Worm (Caenorhabditis elegans): ENCODE results near the gene srh-166.
"Not testable (repeated sequence)": the region's sequence is repeated elsewhere in the genome, so short reads cannot be mapped to it uniquely, and the experiment has no call there.

Gene srh-166

DNA sequence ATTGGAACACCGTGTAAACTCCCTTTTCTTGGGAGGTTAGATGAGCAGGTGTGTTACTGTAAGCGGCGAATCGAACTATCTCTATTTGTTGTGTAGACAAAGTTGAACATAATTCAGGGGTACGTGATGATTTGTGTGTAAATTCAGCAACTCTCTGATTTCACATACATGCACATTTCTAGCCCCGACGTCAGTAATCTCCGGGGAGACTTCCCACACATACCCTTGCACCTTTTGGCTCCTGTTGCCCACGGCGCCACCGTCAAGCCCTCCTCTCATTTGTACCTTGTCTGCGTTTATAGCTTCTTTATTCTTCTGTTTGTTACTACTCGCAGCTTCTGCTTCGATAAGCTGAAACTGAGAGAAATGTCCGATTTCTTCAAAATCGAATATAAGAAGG, 6.7 kb downstream of the srh-166 start, which contains the start of gene Y38H6C.25:
Y38H6C.25 (plus strand) TSS at position 301 of the 400 bp plus-strand sequence.
- TF ChIP-seq ztf-11 (tag; optimal IDR thresholded peaks at IDR 0.05) (no peak), fkh-10 (GFP tag; optimal IDR thresholded peaks at IDR 0.05) (no peak), aly-2 (tag; optimal IDR thresholded peaks at IDR 0.05) (no peak), zag-1 (tag; optimal IDR thresholded peaks at IDR 0.05) (no peak), mml-1 (tag; optimal IDR thresholded peaks at IDR 0.05) (no peak), lsy-12 (tag; optimal IDR thresholded peaks at IDR 0.05) (no peak), skn-1 (tag; optimal IDR thresholded peaks at IDR 0.05) (no peak), nhr-77 (tag; optimal IDR thresholded peaks at IDR 0.05) (no peak), R02D3.7 (tag; optimal IDR thresholded peaks at IDR 0.05) (no peak), daf-12 (tag; optimal IDR thresholded peaks at IDR 0.05) (no peak), nhr-23 (tag; optimal IDR thresholded peaks at IDR 0.05) (no peak), tbx-2 (tag; optimal IDR thresholded peaks at IDR 0.05) (no peak), ama-1 (optimal IDR thresholded peaks at IDR 0.05) (no peak), lin-39 (tag; optimal IDR thresholded peaks at IDR 0.05) (no peak), nhr-12 (tag; optimal IDR thresholded peaks at IDR 0.05) (no peak), nhr-67 (tag; optimal IDR thresholded peaks at IDR 0.05) (no peak), fos-1 (tag; optimal IDR thresholded peaks at IDR 0.05) (no peak), elt-1 (tag; optimal IDR thresholded peaks at IDR 0.05) (no peak)

DNA sequence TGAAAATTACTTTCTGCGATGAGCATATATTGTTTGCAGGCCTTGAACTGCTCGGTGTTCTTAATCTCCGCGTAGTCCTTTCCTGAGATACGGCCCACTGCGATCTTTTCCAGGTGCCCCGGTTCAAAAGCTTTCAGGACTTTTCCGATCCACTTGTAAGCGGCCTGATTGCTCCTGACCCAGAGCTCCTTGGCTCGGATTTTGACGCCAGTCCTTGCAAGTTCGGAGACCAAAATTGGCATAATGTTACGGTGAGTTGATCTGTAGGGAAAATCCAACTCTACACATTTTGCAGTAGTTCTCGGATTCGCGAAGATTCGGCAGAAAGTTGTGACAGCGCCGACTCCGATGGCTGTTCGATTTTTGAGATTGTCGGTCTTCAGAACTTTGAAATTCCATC, 8.7 kb downstream of the srh-166 start:
- TF ChIP-seq nhr-76 (tag; optimal IDR thresholded peaks at IDR 0.05) (no peak), unc-39 (tag; optimal IDR thresholded peaks at IDR 0.05) (no peak), mml-1 (tag; optimal IDR thresholded peaks at IDR 0.05) (no peak), tbx-2 (tag; optimal IDR thresholded peaks at IDR 0.05) (no peak), pha-4 (tag; optimal IDR thresholded peaks at IDR 0.05) (no peak), nhr-43 (tag; optimal IDR thresholded peaks at IDR 0.05; ENCODE audit: poor library complexity, severe bottlenecking) (no peak), lin-15B (tag; optimal IDR thresholded peaks at IDR 0.05) (no peak), ceh-9 (tag; optimal IDR thresholded peaks at IDR 0.05) (no peak), ceh-16 (tag; optimal IDR thresholded peaks at IDR 0.05) (no peak), skn-1 (tag; optimal IDR thresholded peaks at IDR 0.05) (no peak), nhr-77 (tag; optimal IDR thresholded peaks at IDR 0.05) (no peak), ztf-11 (tag; optimal IDR thresholded peaks at IDR 0.05) (no peak), unc-62 (GFP tag; optimal IDR thresholded peaks at IDR 0.05) (no peak), eor-1 (tag; optimal IDR thresholded peaks at IDR 0.05) (no peak), egl-27 (tag; optimal IDR thresholded peaks at IDR 0.05) (no peak), nhr-67 (tag; optimal IDR thresholded peaks at IDR 0.05) (no peak), hmg-11 (tag; optimal IDR thresholded peaks at IDR 0.05) (no peak), lin-39 (tag; optimal IDR thresholded peaks at IDR 0.05) (no peak)

DNA sequence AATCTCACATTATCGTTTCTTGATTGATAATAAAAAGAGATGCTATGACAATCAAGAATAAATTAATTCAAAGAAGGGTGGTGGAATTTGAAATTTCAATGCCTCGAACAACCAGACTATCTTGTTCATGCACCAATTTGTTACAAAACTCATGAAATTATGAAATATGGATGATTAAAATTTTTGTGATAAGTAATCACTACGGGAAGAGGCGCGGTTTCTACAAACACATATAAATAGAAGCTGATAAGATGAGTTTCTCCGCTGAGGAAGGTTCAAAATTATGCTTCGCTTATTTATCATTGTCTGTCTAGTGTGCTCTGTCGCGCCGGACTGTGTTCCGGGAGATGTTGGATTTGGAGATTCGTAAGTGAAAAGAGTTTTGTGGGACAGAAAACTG, 11.2 kb downstream of the srh-166 start:
- TF ChIP-seq elt-2 (tag; optimal IDR thresholded peaks at IDR 0.05) (peak; percentile 58), R02D3.7 (tag; optimal IDR thresholded peaks at IDR 0.05) (no peak)

DNA sequence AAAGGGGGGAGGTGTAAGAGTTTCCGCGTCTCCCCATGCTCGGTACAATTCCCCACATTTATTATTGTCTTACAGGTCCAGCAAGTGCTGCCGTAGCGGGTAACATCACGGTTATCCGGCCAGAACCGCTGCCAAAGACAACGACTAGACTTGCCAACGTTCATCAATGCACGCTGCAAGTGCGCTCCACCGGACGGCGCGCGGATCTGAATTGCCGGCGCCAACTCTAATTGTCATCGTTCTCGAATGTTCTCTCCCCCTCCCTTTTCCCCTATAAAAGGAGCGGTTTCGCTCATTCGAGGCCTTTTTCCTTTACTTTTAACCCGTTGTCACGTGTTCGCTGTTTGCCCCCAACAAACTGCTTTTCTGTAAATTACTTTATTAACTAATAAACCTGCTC, 12.0 kb downstream of the srh-166 start, which contains the start of gene Y38H6C.8:
Y38H6C.8 (plus strand) TSS at position 301 of the 400 bp plus-strand sequence.
- TF ChIP-seq nhr-28, elt-3, R02D3.7 (tag; optimal IDR thresholded peaks at IDR 0.05): not testable (repeated sequence)

- TF ChIP-seq nhr-67 (tag; optimal IDR thresholded peaks at IDR 0.05) (no peak), ZK546.5 (tag; optimal IDR thresholded peaks at IDR 0.05) (no peak), ztf-4 (tag; optimal IDR thresholded peaks at IDR 0.05) (no peak), fkh-10 (GFP tag; optimal IDR thresholded peaks at IDR 0.05) (no peak), nhr-43 (tag; optimal IDR thresholded peaks at IDR 0.05; ENCODE audit: poor library complexity, severe bottlenecking) (no peak), fkh-2 (tag; optimal IDR thresholded peaks at IDR 0.05) (no peak), ceh-9 (tag; optimal IDR thresholded peaks at IDR 0.05) (no peak), ceh-16 (tag; optimal IDR thresholded peaks at IDR 0.05) (no peak)
These were observed 16.2 kb downstream of the srh-166 start for ce11 chrV:20509427-20509826.

All from whole organism, L3 larva.